Fruit fly (Drosophila melanogaster): ENCODE results near the gene hng2.

DNA sequence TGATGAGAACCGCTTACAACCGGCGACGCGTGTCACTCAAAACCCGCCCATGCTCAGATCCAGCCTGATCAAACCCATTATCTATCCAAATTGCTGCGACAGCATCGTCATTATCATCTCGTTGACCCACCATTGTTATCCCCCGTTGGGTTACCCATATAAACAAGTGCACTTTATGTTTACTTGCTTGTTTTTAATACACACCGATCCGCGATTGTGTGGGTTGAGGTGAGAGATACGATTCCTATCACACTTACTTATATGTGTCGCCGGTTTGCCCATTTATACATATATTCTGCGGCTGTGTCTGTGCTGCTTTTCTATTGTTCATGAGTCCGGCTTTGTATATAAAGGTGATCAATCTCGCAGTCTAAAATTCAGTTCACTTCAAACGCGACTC lies 15.5 kb downstream of the hng2 start, which contains the start of gene CG8369:
- TF ChIP-seq Vsx2 (GFP tag; optimal IDR thresholded peaks at IDR 0.05; ENCODE audit: partially characterized antibody) (no peak), psq (GFP tag; optimal IDR thresholded peaks at IDR 0.05) (no peak), Dfd (GFP tag; optimal IDR thresholded peaks at IDR 0.05) (no peak), Dif (GFP tag; optimal IDR thresholded peaks at IDR 0.05; ENCODE audit: partially characterized antibody) (no peak), h (GFP tag; optimal IDR thresholded peaks at IDR 0.05) (no peak)
